Fruit fly (Drosophila melanogaster): Measurements from ENCODE around the gene CG3281.

Gene CG3281

dm6 chr3R:11962739-11963214 lies at the start of gene CG3281, which contains the start of gene aurA (continued):
- TF ChIP-seq hkb (optimal IDR thresholded peaks at IDR 0.05) (no peak), hkb (GFP tag; IDR thresholded peaks at IDR 0.05) (0 out of 2 replicates have a peak, but pooled peaks have one; percentile 40), PHDP (tag; optimal IDR thresholded peaks at IDR 0.05) (peak; percentile 68), tup (GFP tag; optimal IDR thresholded peaks at IDR 0.05) (peak; percentile 42), CG16779 (GFP tag; IDR thresholded peaks at IDR 0.05) (no peak), HmgD (GFP tag; optimal IDR thresholded peaks at IDR 0.05) (peak; percentile 64), MTF-1 (GFP tag; optimal IDR thresholded peaks at IDR 0.05; ENCODE audit: borderline replicate concordance) (peak; percentile 7), zfh1 (GFP tag; IDR thresholded peaks at IDR 0.05) (no peak), CG7963 (GFP tag; IDR thresholded peaks at IDR 0.05; ENCODE audit: partially characterized antibody) (peak; percentile 88), CG7357 (GFP tag; IDR thresholded peaks at IDR 0.05) (peak; percentile 59; the same call in 1 of the 3 replicates), scrt (GFP tag; optimal IDR thresholded peaks at IDR 0.05) (no peak), MBD-R2 (GFP tag; IDR thresholded peaks at IDR 0.05) (peak; percentile 71), Gug (GFP tag; IDR thresholded peaks at IDR 0.05) (peak; percentile 57; the same call in 1 of the 4 replicates), CG10321 (GFP tag; IDR thresholded peaks at IDR 0.05) (no peak), NK7.1 (GFP tag; optimal IDR thresholded peaks at IDR 0.05) (no peak), Scr (GFP tag; IDR thresholded peaks at IDR 0.05; ENCODE audit: partially characterized antibody) (peak; percentile 98), CoRest (tag; optimal IDR thresholded peaks at IDR 0.05) (peak; percentile 88), CG8924 (tag; optimal IDR thresholded peaks at IDR 0.05) (peak; percentile 71), CG7928 (GFP tag; optimal IDR thresholded peaks at IDR 0.05) (peak; percentile 7), ems (GFP tag; optimal IDR thresholded peaks at IDR 0.05) (peak; percentile 57), CG10979 (tag; optimal IDR thresholded peaks at IDR 0.05) (peak; percentile 57), CG18011 (GFP tag; optimal IDR thresholded peaks at IDR 0.05) (peak; percentile 47), CG10209 (GFP tag; optimal IDR thresholded peaks at IDR 0.05) (peak; percentile 56), zen2 (GFP tag; IDR thresholded peaks at IDR 0.05; ENCODE audit: partially characterized antibody) (peak; percentile 84), phol (tag; optimal IDR thresholded peaks at IDR 0.05) (peak; percentile 87), CG6272 (GFP tag; IDR thresholded peaks at IDR 0.05) (peak; percentile 67), crc (GFP tag; optimal IDR thresholded peaks at IDR 0.05) (peak; percentile 68), BtbVII (GFP tag; optimal IDR thresholded peaks at IDR 0.05) (no peak), oc (tag; optimal IDR thresholded peaks at IDR 0.05) (no peak), unpg (GFP tag; optimal IDR thresholded peaks at IDR 0.05) (peak; percentile 62), CG5180 (GFP tag; optimal IDR thresholded peaks at IDR 0.05) (no peak), CG14014 (GFP tag; IDR thresholded peaks at IDR 0.05) (peak; percentile 54; the same call in 1 of the 2 replicates), crol (GFP tag; IDR thresholded peaks at IDR 0.05) (0 out of 2 replicates have a peak, but pooled peaks have one; percentile 9), CG9727 (GFP tag; optimal IDR thresholded peaks at IDR 0.05) (peak; percentile 76), Awh (GFP tag; IDR thresholded peaks at IDR 0.05) (no peak), pnt (GFP tag; optimal IDR thresholded peaks at IDR 0.05) (peak; percentile 69), CG2712 (tag; optimal IDR thresholded peaks at IDR 0.05) (peak; percentile 85), nau (GFP tag; optimal IDR thresholded peaks at IDR 0.05) (no peak), CG32532 (GFP tag; IDR thresholded peaks at IDR 0.05) (peak; percentile 72), CG11456 (GFP tag; IDR thresholded peaks at IDR 0.05) (0 out of 3 replicates have a peak, but pooled peaks have one; percentile 64), CG12155 (GFP tag; optimal IDR thresholded peaks at IDR 0.05) (peak; percentile 76), CG12942 (GFP tag; optimal IDR thresholded peaks at IDR 0.05) (peak; percentile 60), Sry-β (GFP tag; optimal IDR thresholded peaks at IDR 0.05) (peak; percentile 88), odd (GFP tag; optimal IDR thresholded peaks at IDR 0.05) (no peak), CG4617 (GFP tag; optimal IDR thresholded peaks at IDR 0.05; ENCODE audit: borderline replicate concordance) (peak; percentile 71), CG1024 (GFP tag; IDR thresholded peaks at IDR 0.05) (no peak), Six4 (GFP tag; optimal IDR thresholded peaks at IDR 0.05) (peak; percentile 59), CG11093 (GFP tag; IDR thresholded peaks at IDR 0.05) (no peak), CG10267 (tag; optimal IDR thresholded peaks at IDR 0.05) (peak; percentile 98), gce (GFP tag; IDR thresholded peaks at IDR 0.05) (no peak)
